Fruit fly (Drosophila melanogaster): ENCODE data around the gene CG42537.

- TF ChIP-seq usp (GFP tag; optimal IDR thresholded peaks at IDR 0.05) (no peak), pan (optimal IDR thresholded peaks at IDR 0.05) (no peak), CG8478 (optimal IDR thresholded peaks at IDR 0.05) (no peak)
Observed at dm6 chr3R:6416242-6416641, 38.6 kb downstream of the CG42537 start.
